Worm (Caenorhabditis elegans): ENCODE measurements around the gene adt-3.

The adt-3 gene

ce11 chrX:3917013-3917412 lies 14.4 kb upstream of the adt-3 start, which contains the start of gene T22B2.3:
Gene T22B2.3, plus strand, starts transcription at chrX:3917313.
- no peak for TF ChIP-seq tlf-1 (GFP tag; optimal IDR thresholded peaks at IDR 0.05)

DNA sequence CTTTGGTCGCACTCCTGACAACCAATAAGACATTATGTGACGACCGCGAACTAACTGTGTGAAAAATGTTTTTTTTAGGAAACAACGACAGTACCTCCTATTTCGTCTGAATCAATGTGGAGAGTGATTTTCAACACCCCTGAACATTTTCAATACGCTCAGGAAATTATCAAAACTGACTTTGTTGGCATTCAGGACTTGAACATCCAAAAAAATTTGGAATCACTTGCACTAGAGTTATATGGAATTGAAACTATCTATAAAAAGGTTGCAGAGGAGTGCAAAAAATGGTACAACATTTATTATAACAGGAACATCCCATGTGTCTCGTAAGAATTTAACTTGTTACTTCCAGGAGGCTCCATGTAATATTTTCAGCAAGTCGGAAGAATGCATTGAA lies 13.3 kb upstream of the adt-3 start:
- no peak for TF ChIP-seq ceh-58 (GFP tag; IDR thresholded peaks at IDR 0.05)
- TF ChIP-seq ets-4 (GFP tag; optimal IDR thresholded peaks at IDR 0.05), result no peak
- no peak for TF ChIP-seq pbrm-1 (GFP tag; IDR thresholded peaks at IDR 0.05)
- no peak for TF ChIP-seq rcor-1 (GFP tag; IDR thresholded peaks at IDR 0.05)
- no peak for TF ChIP-seq hrde-1 (tag; optimal IDR thresholded peaks at IDR 0.05; ENCODE audit: borderline replicate concordance)
- no peak for TF ChIP-seq nhr-80 (tag; optimal IDR thresholded peaks at IDR 0.05)

- TF ChIP-seq ama-1 (optimal IDR thresholded peaks at IDR 0.05), result no peak
- no peak for TF ChIP-seq ama-1 (GFP tag; optimal IDR thresholded peaks at IDR 0.05)
- no peak for TF ChIP-seq zfh-2 (GFP tag; conservative IDR thresholded peaks at IDR 0.05)
- no peak for TF ChIP-seq bed-1 (GFP tag; IDR thresholded peaks at IDR 0.05)
- TF ChIP-seq nfyb-1 (GFP tag; IDR thresholded peaks at IDR 0.05), result no peak
- TF ChIP-seq B0035.1 (tag; optimal IDR thresholded peaks at IDR 0.05), result no peak
- no peak for TF ChIP-seq K11D2.4 (GFP tag; IDR thresholded peaks at IDR 0.05)
- TF ChIP-seq tbp1 (GFP tag; optimal IDR thresholded peaks at IDR 0.05), result no peak
- no peak for TF ChIP-seq ceh-58 (GFP tag; IDR thresholded peaks at IDR 0.05)
- TF ChIP-seq cebp-1 (GFP tag; IDR thresholded peaks at IDR 0.05), result no peak
- TF ChIP-seq cebp-1 (tag; optimal IDR thresholded peaks at IDR 0.05), result no peak
- no peak for TF ChIP-seq B0019.2 (GFP tag; conservative IDR thresholded peaks at IDR 0.05)
- TF ChIP-seq snpc-3.4 (tag; optimal IDR thresholded peaks at IDR 0.05), result no peak
Observed at ce11 chrX:3919689-3920088, 11.8 kb upstream of the adt-3 start.

ce11 chrX:3920101-3920500 lies 11.3 kb upstream of the adt-3 start, which contains the start of gene T22B2.2:
Gene T22B2.2, plus strand, starts transcription at chrX:3920401.
- TF ChIP-seq hlh-26 (GFP tag; conservative IDR thresholded peaks at IDR 0.05) (no peak), chd-7 (tag; optimal IDR thresholded peaks at IDR 0.05) (no peak), zfh-2 (GFP tag; conservative IDR thresholded peaks at IDR 0.05) (no peak), ztf-18 (tag; optimal IDR thresholded peaks at IDR 0.05) (no peak), ceh-40 (GFP tag; IDR thresholded peaks at IDR 0.05) (no peak), B0261.1 (tag; optimal IDR thresholded peaks at IDR 0.05) (no peak)

ce11 chrX:3920747-3921146 lies 10.7 kb upstream of the adt-3 start:
- TF ChIP-seq bed-1 (GFP tag; IDR thresholded peaks at IDR 0.05), result no peak
- no peak for TF ChIP-seq gei-17 (GFP tag; optimal IDR thresholded peaks at IDR 0.05)
- no peak for TF ChIP-seq attf-3 (GFP tag; conservative IDR thresholded peaks at IDR 0.05)
- no peak for TF ChIP-seq T26A5.8 (tag; optimal IDR thresholded peaks at IDR 0.05)
- no peak for TF ChIP-seq ztf-22 (GFP tag; optimal IDR thresholded peaks at IDR 0.05)
- no peak for TF ChIP-seq K11D2.4 (GFP tag; IDR thresholded peaks at IDR 0.05)
- no peak for TF ChIP-seq B0261.1 (tag; optimal IDR thresholded peaks at IDR 0.05)
- TF ChIP-seq ekl-4 (GFP tag; IDR thresholded peaks at IDR 0.05), result no peak

ce11 chrX:3925776-3926175 lies 5.7 kb upstream of the adt-3 start, which contains the start of gene T22B2.1:
Gene T22B2.1, plus strand, starts transcription at chrX:3926076.
- TF ChIP-seq pbrm-1 (GFP tag; IDR thresholded peaks at IDR 0.05) (no peak), efl-1 (GFP tag; optimal IDR thresholded peaks at IDR 0.05) (no peak), aptf-2 (GFP tag; conservative IDR thresholded peaks at IDR 0.05) (no peak), nhr-90 (tag; optimal IDR thresholded peaks at IDR 0.05) (no peak)

All from whole organism, young adult.